Fruit fly (Drosophila melanogaster) whole organism, embryonic: ENCODE results near the gene Sym.

Source experiments
- CG14860 ChIP-seq: fragments of 200-800 bp; sonication (Bioruptor generic); IDR thresholded peaks from 3 replicates; pipeline ENCODE4 v1.3.6; 2022; ENCODE audit warnings: missing biosample characterization, missing genetic modification characterization; ENCODE audit not compliant: partially characterized antibody
- CG18764 ChIP-seq: fragments of 200-800 bp; sonication (Bioruptor generic); optimal IDR thresholded peaks from 3 replicates; lab custom pipeline; 2016; ENCODE audit warnings: missing biosample characterization, missing genetic modification characterization
- Hmr ChIP-seq: fragments of 200-800 bp; sonication (Bioruptor generic); optimal IDR thresholded peaks from 3 replicates; lab custom pipeline; 2017; ENCODE audit warnings: mild to moderate bottlenecking, missing biosample characterization, missing genetic modification reagents, missing genetic modification characterization
- da ChIP-seq: fragments of 200-800 bp; sonication (Bioruptor generic); optimal IDR thresholded peaks from 2 replicates; lab custom pipeline; 2016; ENCODE audit warnings: missing biosample characterization, missing genetic modification characterization
- oc ChIP-seq: fragments of 200-800 bp; sonication (Bioruptor generic); optimal IDR thresholded peaks from 2 replicates; lab custom pipeline; 2018; ENCODE audit warnings: missing biosample characterization, mild to moderate bottlenecking, missing genetic modification characterization, moderate library complexity
- pho ChIP-seq: fragments of 200-800 bp; sonication (Bioruptor generic); optimal IDR thresholded peaks from 2 replicates; lab custom pipeline; 2016; ENCODE audit warnings: missing biosample characterization, missing genetic modification characterization
- sens ChIP-seq: fragments of 200-800 bp; sonication (Bioruptor generic); peaks from one replicate; lab custom pipeline; 2016; ENCODE audit warnings: missing biosample characterization, missing genetic modification characterization

Gene Sym

dm6 chr3R:5689626-5690025 is 52.6 kb downstream of the Sym start (continued):
- TF ChIP-seq CG14860 (GFP tag; lab: Robert Waterston, UW) (0 out of 3 replicates have a peak, but pooled peaks have one; percentile 13), oc (peak; percentile 67), da (GFP tag; lab: Kevin White, UChicago) (no peak), Hmr (GFP tag; lab: Kevin White, UChicago) (no peak), pho (GFP tag; lab: Kevin White, UChicago) (no peak), sens (GFP tag; lab: Kevin White, UChicago) (peak; percentile 11), CG18764 (GFP tag; lab: Kevin White, UChicago) (no peak)
- TF ChIP-seq, all 482 proteins: peak for 6
